Fruit fly (Drosophila melanogaster): ENCODE measurements around the gene CG3610.

The CG3610 gene

dm6 chr3R:14798626-14799258 lies 46.1 kb upstream of the CG3610 start, which contains the start of gene CG14856 (continued):
- TF ChIP-seq Bdp1 (GFP tag; optimal IDR thresholded peaks at IDR 0.05) (no peak), eyg (GFP tag; optimal IDR thresholded peaks at IDR 0.05) (no peak), CG11456 (GFP tag; IDR thresholded peaks at IDR 0.05) (peak; percentile 6; the same call in 1 of the 3 replicates), CG8089 (GFP tag; optimal IDR thresholded peaks at IDR 0.05) (no peak), lmd (GFP tag; IDR thresholded peaks at IDR 0.05) (no peak), sens-2 (GFP tag; IDR thresholded peaks at IDR 0.05) (no peak), HLHmδ (GFP tag; optimal IDR thresholded peaks at IDR 0.05) (no peak), Hey (tag; optimal IDR thresholded peaks at IDR 0.05) (no peak), CG4404 (GFP tag; IDR thresholded peaks at IDR 0.05) (no peak), cwo (GFP tag; optimal IDR thresholded peaks at IDR 0.05) (no peak), CG5245 (GFP tag; optimal IDR thresholded peaks at IDR 0.05) (no peak), al (GFP tag; IDR thresholded peaks at IDR 0.05) (no peak), Atf3 (GFP tag; optimal IDR thresholded peaks at IDR 0.05) (no peak), CG2199 (GFP tag; IDR thresholded peaks at IDR 0.05) (no peak), CG17385 (GFP tag; optimal IDR thresholded peaks at IDR 0.05) (no peak), CG12155 (GFP tag; optimal IDR thresholded peaks at IDR 0.05) (no peak), cg (GFP tag; optimal IDR thresholded peaks at IDR 0.05) (no peak), CG33213 (GFP tag; optimal IDR thresholded peaks at IDR 0.05) (no peak), CG2875 (GFP tag; optimal IDR thresholded peaks at IDR 0.05) (no peak), ATbp (GFP tag; optimal IDR thresholded peaks at IDR 0.05) (no peak), nom (GFP tag; optimal IDR thresholded peaks at IDR 0.05) (no peak), CG16779 (GFP tag; IDR thresholded peaks at IDR 0.05) (no peak), wek (GFP tag; optimal IDR thresholded peaks at IDR 0.05) (no peak), zfh2 (GFP tag; optimal IDR thresholded peaks at IDR 0.05) (no peak), ap (GFP tag; IDR thresholded peaks at IDR 0.05) (no peak), CG4820 (GFP tag; optimal IDR thresholded peaks at IDR 0.05) (no peak), gro (GFP tag; optimal IDR thresholded peaks at IDR 0.05) (no peak), D19B (GFP tag; optimal IDR thresholded peaks at IDR 0.05) (no peak), mld (GFP tag; IDR thresholded peaks at IDR 0.05; ENCODE audit: partially characterized antibody) (no peak), CG1024 (GFP tag; IDR thresholded peaks at IDR 0.05) (no peak), CG2116 (GFP tag; optimal IDR thresholded peaks at IDR 0.05) (no peak), Dad (GFP tag; optimal IDR thresholded peaks at IDR 0.05) (no peak), jing (GFP tag; optimal IDR thresholded peaks at IDR 0.05) (no peak), CG16815 (GFP tag; optimal IDR thresholded peaks at IDR 0.05) (no peak), Six4 (GFP tag; optimal IDR thresholded peaks at IDR 0.05) (no peak), CG30431 (GFP tag; optimal IDR thresholded peaks at IDR 0.05) (no peak), CG13424 (tag; optimal IDR thresholded peaks at IDR 0.05) (no peak), nerfin-2 (GFP tag; IDR thresholded peaks at IDR 0.05; ENCODE audit: partially characterized antibody) (no peak), CG4854 (GFP tag; optimal IDR thresholded peaks at IDR 0.05) (no peak), CG10979 (tag; optimal IDR thresholded peaks at IDR 0.05) (no peak), CG9215 (GFP tag; IDR thresholded peaks at IDR 0.05) (no peak), Deaf1 (tag; optimal IDR thresholded peaks at IDR 0.05) (no peak), CG3995 (GFP tag; optimal IDR thresholded peaks at IDR 0.05) (no peak), CG12391 (tag; optimal IDR thresholded peaks at IDR 0.05) (no peak), Ptx1 (GFP tag; IDR thresholded peaks at IDR 0.05) (no peak), Ravus (GFP tag; IDR thresholded peaks at IDR 0.05) (no peak), tna (GFP tag; IDR thresholded peaks at IDR 0.05; ENCODE audit: partially characterized antibody) (no peak), CG13624 (GFP tag; optimal IDR thresholded peaks at IDR 0.05) (no peak), dati (GFP tag; IDR thresholded peaks at IDR 0.05) (no peak), repo (GFP tag; optimal IDR thresholded peaks at IDR 0.05) (no peak), CG13775 (GFP tag; optimal IDR thresholded peaks at IDR 0.05) (no peak)
